Worm (Caenorhabditis elegans): ENCODE measurements around the gene vps-16.

Gene vps-16

ce11 chrIII:6444335-6444734 lies 11.3 kb downstream of the vps-16 start, which contains the start of gene C05D11.13 (continued):
- peak; percentile 64 for TF ChIP-seq dve-1 (tag; optimal IDR thresholded peaks at IDR 0.05; ENCODE audit: insufficient read depth)
- TF ChIP-seq F44E2.7 (GFP tag; IDR thresholded peaks at IDR 0.05): no peak
- peak; percentile 19 for TF ChIP-seq ama-1 (optimal IDR thresholded peaks at IDR 0.05)
- no peak for TF ChIP-seq snpc-4 (tag; optimal IDR thresholded peaks at IDR 0.05)
- peak; percentile 31 for TF ChIP-seq F10B5.3 (tag; optimal IDR thresholded peaks at IDR 0.05)
- no peak for TF ChIP-seq ceh-44 (GFP tag; IDR thresholded peaks at IDR 0.05)
- TF ChIP-seq mxl-3 (GFP tag; optimal IDR thresholded peaks at IDR 0.05): peak; percentile 42
- TF ChIP-seq lin-38 (GFP tag; IDR thresholded peaks at IDR 0.05): peak; percentile 58
- TF ChIP-seq unc-130 (GFP tag; optimal IDR thresholded peaks at IDR 0.05): no peak
- TF ChIP-seq daf-12 (tag; optimal IDR thresholded peaks at IDR 0.05): no peak
- peak; percentile 56 for TF ChIP-seq hlh-30 (tag; optimal IDR thresholded peaks at IDR 0.05; ENCODE audit: insufficient read depth)
- no peak for TF ChIP-seq nhr-111 (GFP tag; optimal IDR thresholded peaks at IDR 0.05)
- TF ChIP-seq Y105C5A.15 (GFP tag; IDR thresholded peaks at IDR 0.05): 0 out of 2 replicates have a peak, but pooled peaks have one; percentile 33
- TF ChIP-seq mdt-29 (GFP tag; IDR thresholded peaks at IDR 0.05): no peak
- peak; percentile 1 for TF ChIP-seq aha-1 (tag)
- 0 out of 2 replicates have a peak, but pooled peaks have one; percentile 27 for TF ChIP-seq arid-1 (GFP tag; conservative IDR thresholded peaks at IDR 0.05)
- TF ChIP-seq pha-4 (GFP tag; IDR thresholded peaks at IDR 0.05): no peak
- peak; percentile 77 for TF ChIP-seq pha-4 (tag; optimal IDR thresholded peaks at IDR 0.05)
- peak; percentile 39 for TF ChIP-seq nhr-102 (tag; optimal IDR thresholded peaks at IDR 0.05)
- no peak for TF ChIP-seq T20F7.1 (GFP tag; optimal IDR thresholded peaks at IDR 0.05)
- TF ChIP-seq ctbp-1 (GFP tag; IDR thresholded peaks at IDR 0.05): no peak
- TF ChIP-seq hlh-11 (tag; optimal IDR thresholded peaks at IDR 0.05): peak; percentile 49
- peak; percentile 54 for TF ChIP-seq nhr-6 (tag; optimal IDR thresholded peaks at IDR 0.05)
- TF ChIP-seq dmd-6 (GFP tag; IDR thresholded peaks at IDR 0.05): peak; percentile 30; the same call in 1 of the 2 replicates
- no peak for TF ChIP-seq Y48G9A.11 (GFP tag; IDR thresholded peaks at IDR 0.05)
- no peak for TF ChIP-seq ceh-62 (tag; optimal IDR thresholded peaks at IDR 0.05)

DNA sequence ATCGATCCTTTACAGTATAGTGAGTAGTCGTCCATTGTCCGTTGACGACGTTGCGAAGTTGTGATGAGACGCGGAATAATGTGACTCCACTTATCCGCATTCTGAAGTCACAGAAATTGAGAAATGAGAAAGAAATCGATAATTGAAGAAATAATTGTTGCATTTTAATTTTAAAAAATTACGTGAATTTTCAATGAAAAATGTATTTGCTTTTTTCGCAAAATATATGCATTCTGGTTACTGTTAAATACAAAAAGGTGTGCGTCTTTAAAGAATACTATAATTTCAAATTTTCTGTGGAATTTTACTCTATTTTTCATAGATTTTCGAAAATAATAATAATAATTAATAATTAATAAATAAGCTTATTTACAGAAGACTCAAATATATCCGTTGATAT lies 13.8 kb downstream of the vps-16 start, which contains the start of gene let-721:
let-721 (minus strand) TSS at position 101 of the 400 bp plus-strand sequence.
- no peak for TF ChIP-seq nhr-6 (tag; optimal IDR thresholded peaks at IDR 0.05)
- TF ChIP-seq unc-62 (GFP tag; optimal IDR thresholded peaks at IDR 0.05 in 1 of 2): peak in 1 of 2 experiments; percentile 45
- TF ChIP-seq unc-62 (tag; optimal IDR thresholded peaks at IDR 0.05): no peak
- no peak for TF ChIP-seq nhr-41 (GFP tag; IDR thresholded peaks at IDR 0.05)
- TF ChIP-seq vab-7 (GFP tag; IDR thresholded peaks at IDR 0.05): 0 out of 2 replicates have a peak, but pooled peaks have one; percentile 11

DNA sequence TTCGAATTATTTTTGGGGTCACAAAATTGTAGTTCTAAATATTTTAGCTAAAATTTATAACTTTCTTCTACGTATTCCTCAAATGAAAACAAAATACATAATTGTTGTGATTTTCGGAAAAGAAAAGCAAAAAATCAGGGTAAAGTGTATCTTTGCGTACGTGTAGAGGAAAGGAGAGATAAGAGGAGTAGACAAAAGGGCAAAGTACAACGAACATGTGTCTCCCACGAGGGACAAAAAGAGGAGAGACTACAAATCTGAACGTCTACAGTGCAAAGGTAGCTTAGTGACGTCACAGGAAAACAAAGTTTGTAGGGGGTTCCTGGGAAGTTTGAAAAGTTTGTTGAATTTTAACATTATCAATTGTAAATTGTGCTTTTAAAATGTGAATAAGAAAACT lies 14.5 kb downstream of the vps-16 start:
- TF ChIP-seq lin-15B (tag; optimal IDR thresholded peaks at IDR 0.05): no peak
- TF ChIP-seq hlh-11 (tag; optimal IDR thresholded peaks at IDR 0.05): peak; percentile 89
- peak; percentile 6 to 63 for TF ChIP-seq hif-1 (tag; optimal IDR thresholded peaks at IDR 0.05)
- no peak for TF ChIP-seq lim-7 (GFP tag; IDR thresholded peaks at IDR 0.05)
- peak; percentile 53 for TF ChIP-seq T20F7.1 (GFP tag; optimal IDR thresholded peaks at IDR 0.05)
- no peak for TF ChIP-seq nhr-41 (GFP tag; IDR thresholded peaks at IDR 0.05)
- TF ChIP-seq lin-13 (GFP tag; optimal IDR thresholded peaks at IDR 0.05): peak; percentile 52
- no peak for TF ChIP-seq fos-1 (tag; optimal IDR thresholded peaks at IDR 0.05)
- no peak for TF ChIP-seq nhr-76 (tag; optimal IDR thresholded peaks at IDR 0.05)
- TF ChIP-seq mxl-3 (GFP tag; optimal IDR thresholded peaks at IDR 0.05): peak; percentile 89
- TF ChIP-seq lir-3 (tag; optimal IDR thresholded peaks at IDR 0.05): no peak
- peak; percentile 51 to 55 for TF ChIP-seq daf-16 (GFP tag; optimal IDR thresholded peaks at IDR 0.05)
- TF ChIP-seq daf-16 (tag; optimal IDR thresholded peaks at IDR 0.05): peak; percentile 57
- peak; percentile 79 for TF ChIP-seq dve-1 (tag; optimal IDR thresholded peaks at IDR 0.05; ENCODE audit: insufficient read depth)
- peak; percentile 98 for TF ChIP-seq aha-1 (tag)
- TF ChIP-seq nhr-10 (tag; optimal IDR thresholded peaks at IDR 0.05): peak; percentile 22
- no peak for TF ChIP-seq lin-39 (tag; optimal IDR thresholded peaks at IDR 0.05)
- no peak for TF ChIP-seq daf-19 (GFP tag; conservative IDR thresholded peaks at IDR 0.05)
- 0 out of 2 replicates have a peak, but pooled peaks have one; percentile 22 for TF ChIP-seq nhr-42 (GFP tag; IDR thresholded peaks at IDR 0.05)
- TF ChIP-seq nhr-102 (tag; optimal IDR thresholded peaks at IDR 0.05): peak; percentile 26
- TF ChIP-seq lin-38 (GFP tag; IDR thresholded peaks at IDR 0.05): peak; percentile 50
- no peak for TF ChIP-seq ztf-7 (tag; optimal IDR thresholded peaks at IDR 0.05)
- TF ChIP-seq dmd-6 (GFP tag; IDR thresholded peaks at IDR 0.05): peak; percentile 78
- TF ChIP-seq tra-1 (GFP tag; IDR thresholded peaks at IDR 0.05): peak; percentile 82
- TF ChIP-seq nhr-237 (tag; optimal IDR thresholded peaks at IDR 0.05): no peak
- peak; percentile 39; the same call in 1 of the 2 replicates for TF ChIP-seq lin-1 (GFP tag; IDR thresholded peaks at IDR 0.05)
- TF ChIP-seq hlh-30 (tag; optimal IDR thresholded peaks at IDR 0.05; ENCODE audit: insufficient read depth): peak; percentile 82
- TF ChIP-seq ama-1 (optimal IDR thresholded peaks at IDR 0.05): peak; percentile 7
